Worm (Caenorhabditis elegans) whole organism, L1 larva: Measurements from ENCODE around the gene F54B3.4.
A peak's percentile ranks its signal among the peaks of the same experiment; 100 is the strongest.

Experiments used
- C04F5.9 ChIP-seq: sonication (generic microtip); optimal IDR thresholded peaks from 2 replicates; lab custom pipeline; 2016; ENCODE audit warnings: missing genetic modification characterization, missing compliant biosample characterization
- C34B4.2 ChIP-seq: sonication (generic microtip); optimal IDR thresholded peaks from 2 replicates; lab custom pipeline; 2017; ENCODE audit warnings: mild to moderate bottlenecking, missing genetic modification characterization, missing compliant biosample characterization
- aly-2 ChIP-seq: fragments of 150-350 bp; optimal IDR thresholded peaks from 2 replicates; lab custom pipeline; 2014; ENCODE audit warnings: missing biosample characterization, missing genetic modification characterization
- ama-1 ChIP-seq: fragments of 150-350 bp; optimal IDR thresholded peaks from 2 replicates; lab custom pipeline; 2014
- blmp-1 ChIP-seq: fragments of 150-350 bp; optimal IDR thresholded peaks from 2 replicates; lab custom pipeline; 2014; ENCODE audit warnings: missing biosample characterization, missing genetic modification characterization
- ceh-63 ChIP-seq: fragments of 200-800 bp; sonication (Bioruptor generic); optimal IDR thresholded peaks from 2 replicates; lab custom pipeline; 2018; ENCODE audit warnings: mild to moderate bottlenecking, missing genetic modification characterization, missing compliant biosample characterization
- ceh-8 ChIP-seq: fragments of 200-800 bp; sonication (Bioruptor generic); optimal IDR thresholded peaks from 2 replicates; lab custom pipeline; 2018; ENCODE audit warnings: mild to moderate bottlenecking, missing genetic modification characterization, moderate library complexity, missing compliant biosample characterization
- dpl-1 ChIP-seq, 3 experiments: fragments of 150-350 bp in 2 of 3; sonication (generic microtip) in 1 of 3; optimal IDR thresholded peaks; 2 replicates each; lab custom pipeline; 2014 to 2017; ENCODE audit warnings: missing biosample characterization in 3 of 3, missing genetic modification characterization in 3 of 3, missing genetic modification reagents in 3 of 3
- dsc-1 ChIP-seq: sonication (generic microtip); optimal IDR thresholded peaks from 2 replicates; lab custom pipeline; 2016; ENCODE audit warnings: mild to moderate bottlenecking, missing genetic modification characterization, missing compliant biosample characterization
- efl-1 ChIP-seq, 4 experiments: fragments of 150-350 bp; optimal IDR thresholded peaks in 3 of 4; peaks in 1 of 4; 1 replicate in 1 of 4; 2 replicates in 3 of 4; lab custom pipeline; 2014; ENCODE audit warnings: missing biosample characterization in 2 of 4, missing genetic modification characterization in 2 of 4, missing genetic modification reagents in 2 of 4
- egl-13 ChIP-seq: sonication (generic microtip); optimal IDR thresholded peaks from 2 replicates; lab custom pipeline; 2016; ENCODE audit warnings: missing genotype, missing genetic modification reagents, missing genetic modification characterization, missing compliant biosample characterization
- egl-27 ChIP-seq, 2 experiments: fragments of 150-350 bp in 1 of 2; sonication (generic microtip); optimal IDR thresholded peaks; 3 replicates each; lab custom pipeline; 2017 to 2018; ENCODE audit warnings: missing biosample characterization in 2 of 2, missing genetic modification characterization in 2 of 2, missing genetic modification reagents in 2 of 2
- elt-3 ChIP-seq, 6 experiments: fragments of 150-350 bp in 1 of 6; sonication (generic microtip); optimal IDR thresholded peaks; 2 replicates each; lab custom pipeline; 2017 to 2018; ENCODE audit warnings: missing biosample characterization in 6 of 6, missing genetic modification characterization in 6 of 6, inconsistent platforms in 1 of 6
- grh-1 ChIP-seq: fragments of 200-800 bp; sonication (Bioruptor generic); IDR thresholded peaks from 2 replicates; pipeline ENCODE4 v1.3.6; 2022; ENCODE audit warnings: missing genetic modification reagents, missing genetic modification characterization, missing compliant biosample characterization
- hlh-4 ChIP-seq: sonication (generic microtip); optimal IDR thresholded peaks from 2 replicates; lab custom pipeline; 2016; ENCODE audit warnings: mild to moderate bottlenecking, missing genetic modification characterization, missing compliant biosample characterization
- hpl-2 ChIP-seq: fragments of 150-350 bp; optimal IDR thresholded peaks from 2 replicates; lab custom pipeline; 2014; ENCODE audit warnings: missing biosample characterization, missing genetic modification reagents, missing genetic modification characterization
- irx-1 ChIP-seq: sonication (generic microtip); optimal IDR thresholded peaks from 2 replicates; lab custom pipeline; 2016; ENCODE audit warnings: missing genetic modification characterization, missing compliant biosample characterization
- lin-14 ChIP-seq: fragments of 200-800 bp; sonication (Bioruptor generic); optimal IDR thresholded peaks from 2 replicates; lab custom pipeline; 2018; ENCODE audit warnings: mild to moderate bottlenecking, missing genetic modification characterization, moderate library complexity, missing compliant biosample characterization
- lin-15B ChIP-seq: fragments of 150-350 bp; sonication (generic microtip); optimal IDR thresholded peaks from 3 replicates; lab custom pipeline; 2014; ENCODE audit warnings: missing biosample characterization, missing genetic modification characterization
- lir-3 ChIP-seq: sonication (generic microtip); optimal IDR thresholded peaks from 2 replicates; lab custom pipeline; 2016; ENCODE audit warnings: mild to moderate bottlenecking, missing genetic modification characterization, moderate library complexity, missing compliant biosample characterization; ENCODE audit not compliant: poor library complexity
- lsy-2 ChIP-seq, 2 experiments: fragments of 150-350 bp; optimal IDR thresholded peaks; 2 replicates each; lab custom pipeline; 2014; ENCODE audit warnings: missing biosample characterization in 2 of 2, missing genetic modification characterization in 2 of 2
- mdl-1 ChIP-seq, 2 experiments: fragments of 150-350 bp; optimal IDR thresholded peaks; 2 replicates each; lab custom pipeline; 2014 to 2017; ENCODE audit warnings: missing biosample characterization in 2 of 2, missing genetic modification characterization in 2 of 2, inconsistent platforms in 1 of 2
- mef-2 ChIP-seq: fragments of 150-350 bp; optimal IDR thresholded peaks from 2 replicates; lab custom pipeline; 2014; ENCODE audit warnings: missing biosample characterization, missing genetic modification characterization
- nhr-20 ChIP-seq: sonication (generic microtip); optimal IDR thresholded peaks from 2 replicates; lab custom pipeline; 2016; ENCODE audit warnings: mild to moderate bottlenecking, missing genetic modification characterization, missing compliant biosample characterization
- nhr-237 ChIP-seq: fragments of 150-350 bp; optimal IDR thresholded peaks from 2 replicates; lab custom pipeline; 2014; ENCODE audit warnings: missing biosample characterization, missing genetic modification characterization
- nhr-28 ChIP-seq: fragments of 150-350 bp; optimal IDR thresholded peaks from 2 replicates; lab custom pipeline; 2014; ENCODE audit warnings: missing biosample characterization, missing genetic modification characterization
- nhr-47 ChIP-seq: sonication (generic microtip); optimal IDR thresholded peaks from 2 replicates; lab custom pipeline; 2016; ENCODE audit warnings: mild to moderate bottlenecking, missing genetic modification characterization, moderate library complexity, missing compliant biosample characterization
- nhr-71 ChIP-seq: sonication (generic microtip); optimal IDR thresholded peaks from 2 replicates; lab custom pipeline; 2016; ENCODE audit warnings: mild to moderate bottlenecking, missing genetic modification characterization, moderate library complexity, missing compliant biosample characterization
- nhr-90 ChIP-seq: sonication (generic microtip); optimal IDR thresholded peaks from 2 replicates; lab custom pipeline; 2016; ENCODE audit warnings: mild to moderate bottlenecking, missing genetic modification characterization, missing compliant biosample characterization; ENCODE audit not compliant: poor library complexity
- pax-3 ChIP-seq: fragments of 200-800 bp; sonication (Bioruptor generic); optimal IDR thresholded peaks from 2 replicates; lab custom pipeline; 2018; ENCODE audit warnings: mild to moderate bottlenecking, missing genetic modification characterization, moderate library complexity, missing compliant biosample characterization
- pqm-1 ChIP-seq: sonication (generic microtip); optimal IDR thresholded peaks from 3 replicates; lab custom pipeline; 2017; ENCODE audit warnings: missing biosample characterization, missing genetic modification characterization
- rnt-1 ChIP-seq: sonication (generic microtip); optimal IDR thresholded peaks from 2 replicates; lab custom pipeline; 2016; ENCODE audit warnings: mild to moderate bottlenecking, missing genetic modification characterization, moderate library complexity, missing compliant biosample characterization
- snpc-4 ChIP-seq: fragments of 150-350 bp; optimal IDR thresholded peaks from 2 replicates; lab custom pipeline; 2014; ENCODE audit warnings: missing biosample characterization, missing genetic modification characterization
- snu-23 ChIP-seq: sonication (generic microtip); optimal IDR thresholded peaks from 2 replicates; lab custom pipeline; 2016; ENCODE audit warnings: missing genetic modification characterization, missing compliant biosample characterization
- sox-4 ChIP-seq: sonication (generic microtip); optimal IDR thresholded peaks from 2 replicates; lab custom pipeline; 2016; ENCODE audit warnings: missing genetic modification characterization, missing compliant biosample characterization
- sptf-1 ChIP-seq: fragments of 150-350 bp; optimal IDR thresholded peaks from 2 replicates; lab custom pipeline; 2014; ENCODE audit warnings: missing biosample characterization, missing genetic modification characterization
- sup-37 ChIP-seq: fragments of 200-800 bp; sonication (Bioruptor generic); optimal IDR thresholded peaks from 2 replicates; lab custom pipeline; 2018; ENCODE audit warnings: mild to moderate bottlenecking, missing genetic modification characterization, missing compliant biosample characterization
- swsn-7 ChIP-seq: sonication (generic microtip); optimal IDR thresholded peaks from 2 replicates; lab custom pipeline; 2016; ENCODE audit warnings: missing genetic modification characterization, missing compliant biosample characterization
- unc-130 ChIP-seq: fragments of 150-350 bp; optimal IDR thresholded peaks from 2 replicates; lab custom pipeline; 2017; ENCODE audit warnings: missing biosample characterization, missing genetic modification characterization, inconsistent platforms
- unc-30 ChIP-seq: sonication (generic microtip); optimal IDR thresholded peaks from 2 replicates; lab custom pipeline; 2017; ENCODE audit warnings: missing biosample characterization, missing genetic modification characterization
- unc-62 ChIP-seq: fragments of 150-350 bp; optimal IDR thresholded peaks from 2 replicates; lab custom pipeline; 2014; ENCODE audit warnings: missing biosample characterization, missing genetic modification reagents, missing genetic modification characterization
- unc-98 ChIP-seq: fragments of 200-800 bp; sonication (Bioruptor generic); IDR thresholded peaks from 2 replicates; pipeline ENCODE4 v1.3.6; 2022; ENCODE audit warnings: missing genetic modification characterization, missing compliant biosample characterization
- vab-15 ChIP-seq: sonication (generic microtip); optimal IDR thresholded peaks from 2 replicates; lab custom pipeline; 2017; ENCODE audit warnings: missing genotype, mild to moderate bottlenecking, missing genetic modification characterization, missing compliant biosample characterization
- zip-4 ChIP-seq: fragments of 200-800 bp; sonication (Bioruptor generic); optimal IDR thresholded peaks from 2 replicates; lab custom pipeline; 2018; ENCODE audit warnings: mild to moderate bottlenecking, missing genetic modification characterization, moderate library complexity, missing compliant biosample characterization
- ztf-11 ChIP-seq, 2 experiments: sonication (generic microtip); optimal IDR thresholded peaks; 2 replicates each; lab custom pipeline; 2016 to 2017; ENCODE audit warnings: missing genetic modification characterization in 2 of 2, missing biosample characterization in 1 of 2, missing compliant biosample characterization in 1 of 2
- ztf-4 ChIP-seq: fragments of 150-350 bp; optimal IDR thresholded peaks from 2 replicates; lab custom pipeline; 2014; ENCODE audit warnings: missing biosample characterization, missing genetic modification characterization

F54B3.4 gene

ce11 chrII:10294262-10294661 is 23.3 kb upstream of the F54B3.4 start (continued):
- TF ChIP-seq lin-14 (GFP tag; lab: Kevin White, UChicago) = peak; percentile 50
- no peak for TF ChIP-seq pqm-1 (tag; lab: Kevin White, UChicago)
- no peak for TF ChIP-seq irx-1 (tag; lab: Kevin White, UChicago)
- TF ChIP-seq grh-1 (GFP tag; lab: Robert Waterston, UW) = no peak
- peak in 1 of 3 experiments; percentile 17 for TF ChIP-seq dpl-1 (GFP tag; optimal IDR thresholded peaks at IDR 0.05; lab: Kevin White, UChicago)
- TF ChIP-seq nhr-28 (tag; lab: Kevin White, UChicago) = no peak
- TF ChIP-seq efl-1 (optimal IDR thresholded peaks at IDR 0.05; lab: Kevin White, UChicago) = no peak
- no peak for TF ChIP-seq efl-1 (GFP tag; optimal IDR thresholded peaks at IDR 0.05 in 1 of 2; lab: Kevin White, UChicago)
- peak; percentile 51 for TF ChIP-seq snu-23
- TF ChIP-seq elt-3 (tag; optimal IDR thresholded peaks at IDR 0.05; lab: Kevin White, UChicago) = peak in 2 of 6 experiments; percentile 59 to 92
- no peak for TF ChIP-seq dsc-1
- TF ChIP-seq unc-62 (GFP tag; lab: Kevin White, UChicago) = no peak
- TF ChIP-seq lir-3 (tag; lab: Kevin White, UChicago) = no peak
- TF ChIP-seq sptf-1 (tag; lab: Kevin White, UChicago) = no peak
- no peak for TF ChIP-seq rnt-1 (tag; lab: Kevin White, UChicago)
- TF ChIP-seq ceh-63 (GFP tag; lab: Kevin White, UChicago) = no peak
- no peak for TF ChIP-seq C34B4.2 (tag; lab: Kevin White, UChicago)
- TF ChIP-seq sox-4 (tag; lab: Kevin White, UChicago) = no peak
- TF ChIP-seq snpc-4 (tag; lab: Kevin White, UChicago) = no peak
- no peak for TF ChIP-seq hlh-4 (tag; lab: Kevin White, UChicago)
- TF ChIP-seq egl-13 (tag; lab: Kevin White, UChicago) = no peak
- no peak for TF ChIP-seq unc-30 (tag; lab: Kevin White, UChicago)
- TF ChIP-seq aly-2 (tag; lab: Kevin White, UChicago) = no peak
- TF ChIP-seq nhr-90 (tag; lab: Kevin White, UChicago) = peak; percentile 58
- peak; percentile 57 for TF ChIP-seq blmp-1 (tag; lab: Kevin White, UChicago)
- no peak for TF ChIP-seq sup-37 (GFP tag; lab: Kevin White, UChicago)
- TF ChIP-seq lin-15B (tag; lab: Kevin White, UChicago) = no peak
- TF ChIP-seq ceh-8 = no peak
- TF ChIP-seq nhr-237 (tag; lab: Kevin White, UChicago) = no peak
- no peak for TF ChIP-seq ztf-4 (tag; lab: Kevin White, UChicago)
- TF ChIP-seq zip-4 (GFP tag; lab: Kevin White, UChicago) = no peak
- no peak for TF ChIP-seq pax-3 (tag; lab: Kevin White, UChicago)
- no peak for TF ChIP-seq egl-27 (tag; optimal IDR thresholded peaks at IDR 0.05; lab: Kevin White, UChicago)
- TF ChIP-seq unc-98 (GFP tag; lab: Robert Waterston, UW) = no peak
- TF ChIP-seq mdl-1 (tag; optimal IDR thresholded peaks at IDR 0.05; lab: Kevin White, UChicago) = peak in 1 of 2 experiments; percentile 48
- peak in 1 of 2 experiments; percentile 43 for TF ChIP-seq lsy-2 (tag; optimal IDR thresholded peaks at IDR 0.05; lab: Kevin White, UChicago)
- no peak for TF ChIP-seq ama-1 (lab: Kevin White, UChicago)
- TF ChIP-seq, all 84 proteins: peak for 15

ce11 chrII:10288926-10289325 is 17.9 kb upstream of the F54B3.4 start:
- no peak for TF ChIP-seq ama-1 (lab: Kevin White, UChicago)
- no peak for TF ChIP-seq nhr-47 (tag; lab: Kevin White, UChicago)
- TF ChIP-seq blmp-1 (tag; lab: Kevin White, UChicago) = peak; percentile 91
- peak; percentile 67 for TF ChIP-seq lin-14 (GFP tag; lab: Kevin White, UChicago)
- no peak for TF ChIP-seq dpl-1 (GFP tag; optimal IDR thresholded peaks at IDR 0.05; lab: Kevin White, UChicago)
- TF ChIP-seq snpc-4 (tag; lab: Kevin White, UChicago) = no peak
- TF ChIP-seq hpl-2 (GFP tag; lab: Kevin White, UChicago) = no peak
- TF ChIP-seq snu-23 = peak; percentile 29
- no peak for TF ChIP-seq mef-2 (tag; lab: Kevin White, UChicago)
- TF ChIP-seq C04F5.9 (tag; lab: Kevin White, UChicago) = no peak
- TF ChIP-seq ceh-63 (GFP tag; lab: Kevin White, UChicago) = no peak
- TF ChIP-seq pqm-1 (tag; lab: Kevin White, UChicago) = no peak
- peak; percentile 2 for TF ChIP-seq nhr-20 (tag; lab: Kevin White, UChicago)
- no peak for TF ChIP-seq dsc-1
- TF ChIP-seq swsn-7 (tag; lab: Kevin White, UChicago) = no peak
- TF ChIP-seq sptf-1 (tag; lab: Kevin White, UChicago) = no peak
- TF ChIP-seq egl-13 (tag; lab: Kevin White, UChicago) = no peak
- TF ChIP-seq unc-98 (GFP tag; lab: Robert Waterston, UW) = no peak
- no peak for TF ChIP-seq ceh-8
- no peak for TF ChIP-seq egl-27 (tag; optimal IDR thresholded peaks at IDR 0.05; lab: Kevin White, UChicago)
- no peak for TF ChIP-seq ztf-11 (tag; optimal IDR thresholded peaks at IDR 0.05; lab: Kevin White, UChicago)
- TF ChIP-seq elt-3 (tag; optimal IDR thresholded peaks at IDR 0.05; lab: Kevin White, UChicago) = peak in 1 of 6 experiments; percentile 29
- no peak for TF ChIP-seq sox-4 (tag; lab: Kevin White, UChicago)
- peak in 1 of 2 experiments; percentile 1 for TF ChIP-seq lsy-2 (tag; optimal IDR thresholded peaks at IDR 0.05; lab: Kevin White, UChicago)
- no peak for TF ChIP-seq vab-15 (tag; lab: Kevin White, UChicago)
- no peak for TF ChIP-seq efl-1 (optimal IDR thresholded peaks at IDR 0.05; lab: Kevin White, UChicago)
- no peak for TF ChIP-seq efl-1 (GFP tag; optimal IDR thresholded peaks at IDR 0.05 in 1 of 2; lab: Kevin White, UChicago)
- TF ChIP-seq nhr-71 (tag; lab: Kevin White, UChicago) = peak; percentile 53
- peak; percentile 44 for TF ChIP-seq rnt-1 (tag; lab: Kevin White, UChicago)
- no peak for TF ChIP-seq lin-15B (tag; lab: Kevin White, UChicago)
- peak; percentile 45 for TF ChIP-seq unc-130 (tag; lab: Kevin White, UChicago)
- TF ChIP-seq, all 84 proteins: peak for 9
